Worm (Caenorhabditis elegans): ENCODE data around the gene pals-32.

ce11 chrV:2881016-2881415 is 15.4 kb upstream of the pals-32 start, which contains the start of gene ifc-1:
- TF ChIP-seq jun-1 (tag; optimal IDR thresholded peaks at IDR 0.05) (no peak), pax-3 (tag; optimal IDR thresholded peaks at IDR 0.05) (no peak), zag-1 (tag; optimal IDR thresholded peaks at IDR 0.05) (no peak), tlp-1 (tag; optimal IDR thresholded peaks at IDR 0.05) (no peak), ceh-82 (tag; optimal IDR thresholded peaks at IDR 0.05) (no peak), lin-39 (tag; optimal IDR thresholded peaks at IDR 0.05) (no peak), lin-15B (tag; optimal IDR thresholded peaks at IDR 0.05) (no peak), snpc-4 (tag; optimal IDR thresholded peaks at IDR 0.05) (no peak), ceh-88 (GFP tag; IDR thresholded peaks at IDR 0.05) (no peak), C16A3.4 (tag; optimal IDR thresholded peaks at IDR 0.05) (no peak), hlh-4 (tag; optimal IDR thresholded peaks at IDR 0.05) (no peak), sox-4 (tag; optimal IDR thresholded peaks at IDR 0.05) (no peak), alr-1 (tag; optimal IDR thresholded peaks at IDR 0.05; ENCODE audit: borderline replicate concordance) (no peak), hpl-2 (GFP tag; optimal IDR thresholded peaks at IDR 0.05) (no peak)
